Fruit fly (Drosophila melanogaster) whole organism, adult: ENCODE results near the gene ftz-f1.

Experiments
- CG12768 ChIP-seq: fragments of 200-800 bp; sonication (Bioruptor generic); optimal IDR thresholded peaks from 2 replicates; lab custom pipeline; 2017; ENCODE audit warnings: missing biosample characterization, missing genetic modification characterization, mild to moderate bottlenecking, moderate library complexity, missing genetic modification reagents
- CG1620 ChIP-seq: fragments of 200-800 bp; sonication (Bioruptor generic); optimal IDR thresholded peaks from 2 replicates; lab custom pipeline; 2016; ENCODE audit warnings: missing biosample characterization, missing genetic modification characterization
- CG33017 ChIP-seq: fragments of 200-800 bp; sonication (Bioruptor generic); optimal IDR thresholded peaks from 2 replicates; lab custom pipeline; 2018; ENCODE audit warnings: missing biosample characterization, mild to moderate bottlenecking, missing genetic modification characterization, moderate library complexity
- CG7101 ChIP-seq: fragments of 200-800 bp; sonication (Bioruptor generic); optimal IDR thresholded peaks from 2 replicates; lab custom pipeline; 2018; ENCODE audit warnings: missing biosample characterization, mild to moderate bottlenecking, missing genetic modification characterization, moderate library complexity
- Clk ChIP-seq: fragments of 200-800 bp; sonication (Bioruptor generic); optimal IDR thresholded peaks from 2 replicates; lab custom pipeline; 2017; ENCODE audit warnings: missing biosample characterization, missing genetic modification characterization
- Mnt ChIP-seq: fragments of 200-800 bp; sonication (Bioruptor generic); optimal IDR thresholded peaks from 2 replicates; lab custom pipeline; 2016; ENCODE audit warnings: missing biosample characterization, mild to moderate bottlenecking, missing genetic modification characterization
- kay ChIP-seq: fragments of 200-800 bp; sonication (Bioruptor generic); peaks from one replicate; lab custom pipeline; 2016; ENCODE audit warnings: missing biosample characterization, missing genetic modification characterization, borderline replicate concordance

dm6 chr3L:18816176-18816575, 15.1 kb upstream of the ftz-f1 start:
- TF ChIP-seq CG7101 (tag; lab: Kevin White, UChicago) (no peak), Mnt (GFP tag; lab: Kevin White, UChicago) (no peak), kay (GFP tag; lab: Kevin White, UChicago) (no peak), CG1620 (GFP tag; lab: Kevin White, UChicago) (no peak), CG33017 (no peak), Clk (GFP tag; lab: Kevin White, UChicago) (no peak), CG12768 (GFP tag; lab: Kevin White, UChicago) (no peak)
